Fruit fly (Drosophila melanogaster) whole organism, wandering third instar larva: ENCODE measurements around the gene QC.

Source experiments
- CG32264 ChIP-seq: fragments of 200-800 bp; sonication (Bioruptor generic); optimal IDR thresholded peaks from 2 replicates; lab custom pipeline; 2016; ENCODE audit warnings: missing biosample characterization, missing genetic modification characterization
- CG9705 ChIP-seq: fragments of 200-800 bp; sonication (Bioruptor generic); optimal IDR thresholded peaks from 2 replicates; lab custom pipeline; 2018; ENCODE audit warnings: missing biosample characterization, mild to moderate bottlenecking, missing genetic modification characterization
- CrebA ChIP-seq: fragments of 200-800 bp; sonication (Bioruptor generic); optimal IDR thresholded peaks from 2 replicates; lab custom pipeline; 2016; ENCODE audit warnings: missing biosample characterization, mild to moderate bottlenecking, missing genetic modification characterization, borderline replicate concordance
- Dfd ChIP-seq: fragments of >200 bp; optimal IDR thresholded peaks from 2 replicates; lab custom pipeline; 2017; ENCODE audit warnings: missing biosample characterization, missing genetic modification characterization
- Dif ChIP-seq: fragments of 200-275, 200-300 bp; sonication (Bioruptor generic); optimal IDR thresholded peaks from 2 replicates; lab custom pipeline; 2018; ENCODE audit warnings: missing biosample characterization, missing genetic modification characterization; ENCODE audit not compliant: partially characterized antibody
- GATAd ChIP-seq: sonication (Bioruptor generic); optimal IDR thresholded peaks from 2 replicates; lab custom pipeline; 2016; ENCODE audit warnings: missing biosample characterization, missing genetic modification characterization
- Hr78 ChIP-seq: fragments of >200 bp; optimal IDR thresholded peaks from 2 replicates; lab custom pipeline; 2017; ENCODE audit warnings: missing biosample characterization, missing genetic modification characterization
- Hr83 ChIP-seq: fragments of 200-300 bp; sonication (Bioruptor generic); optimal IDR thresholded peaks from 2 replicates; lab custom pipeline; 2016; ENCODE audit warnings: missing biosample characterization, mild to moderate bottlenecking, missing genetic modification characterization, moderate library complexity; ENCODE audit not compliant: poor library complexity, severe bottlenecking
- Jra ChIP-seq: sonication (Bioruptor generic); optimal IDR thresholded peaks from 2 replicates; lab custom pipeline; 2016; ENCODE audit warnings: missing biosample characterization, missing genetic modification characterization
- Mio ChIP-seq: sonication (Bioruptor generic); optimal IDR thresholded peaks from 2 replicates; lab custom pipeline; 2016; ENCODE audit warnings: missing biosample characterization, missing genetic modification characterization
- N ChIP-seq: fragments of >200 bp; optimal IDR thresholded peaks from 2 replicates; lab custom pipeline; 2018; ENCODE audit warnings: missing biosample characterization, missing external identifiers, missing genetic modification characterization
- Rel ChIP-seq, 2 experiments: fragments of 200-800 bp; sonication (Bioruptor generic) in 1 of 2; optimal IDR thresholded peaks; 2 replicates in 1 of 2; 3 replicates in 1 of 2; lab custom pipeline; 2016 to 2019; ENCODE audit warnings: mild to moderate bottlenecking in 2 of 2, missing biosample characterization in 2 of 2, missing genetic modification characterization in 2 of 2, moderate library complexity in 1 of 2
- Sp1 ChIP-seq: fragments of 200-800 bp; sonication (Bioruptor generic); optimal IDR thresholded peaks from 3 replicates; lab custom pipeline; 2019; ENCODE audit warnings: missing biosample characterization, mild to moderate bottlenecking, missing genetic modification characterization, moderate library complexity
- Vsx2 ChIP-seq: fragments of 200-300, 225-300 bp; sonication (Bioruptor generic); optimal IDR thresholded peaks from 2 replicates; lab custom pipeline; 2018; ENCODE audit warnings: missing biosample characterization, missing genetic modification characterization; ENCODE audit not compliant: partially characterized antibody
- br ChIP-seq: fragments of 200-800 bp; sonication (Bioruptor generic); optimal IDR thresholded peaks from 2 replicates; lab custom pipeline; 2016; ENCODE audit warnings: missing biosample characterization, missing genetic modification characterization
- brk ChIP-seq: fragments of 200-800 bp; sonication (Bioruptor generic); optimal IDR thresholded peaks from 2 replicates; lab custom pipeline; 2016; ENCODE audit warnings: missing biosample characterization, mild to moderate bottlenecking, missing genetic modification characterization
- dl ChIP-seq, 2 experiments: fragments of 175-275, 200-275 bp in 1 of 2; fragments of 200-275 bp in 1 of 2; sonication (Bioruptor generic); optimal IDR thresholded peaks; lab custom pipeline; 2018; ENCODE audit warnings: mild to moderate bottlenecking in 2 of 2, missing biosample characterization in 2 of 2, missing genetic modification characterization in 2 of 2, moderate library complexity in 2 of 2; ENCODE audit not compliant: partially characterized antibody in 2 of 2, insufficient read depth in 1 of 2
- dmrt93B ChIP-seq: fragments of 200-800 bp; sonication (Bioruptor generic); optimal IDR thresholded peaks from 2 replicates; lab custom pipeline; 2018; ENCODE audit warnings: missing biosample characterization, mild to moderate bottlenecking, missing genetic modification characterization
- dsf ChIP-seq: sonication (Bioruptor generic); optimal IDR thresholded peaks from 2 replicates; lab custom pipeline; 2016; ENCODE audit warnings: missing biosample characterization, missing genetic modification characterization, borderline replicate concordance
- ey ChIP-seq: fragments of 200-800 bp; sonication (Bioruptor generic); optimal IDR thresholded peaks from 2 replicates; lab custom pipeline; 2016; ENCODE audit warnings: missing biosample characterization, missing genetic modification characterization
- foxo ChIP-seq, 2 experiments: fragments of 200-800 bp; sonication (Bioruptor generic); optimal IDR thresholded peaks; 2 replicates in 1 of 2; 3 replicates in 1 of 2; lab custom pipeline; 2016 to 2017; ENCODE audit warnings: missing biosample characterization in 2 of 2, missing genetic modification characterization in 2 of 2
- fru ChIP-seq: fragments of 200-800 bp; sonication (Bioruptor generic); optimal IDR thresholded peaks from 3 replicates; lab custom pipeline; 2016; ENCODE audit warnings: missing biosample characterization, mild to moderate bottlenecking, missing genetic modification characterization
- jim ChIP-seq: fragments of 175-275, 200-325 bp; sonication (Bioruptor generic); optimal IDR thresholded peaks from 2 replicates; lab custom pipeline; 2016; ENCODE audit warnings: missing biosample characterization, mild to moderate bottlenecking, missing genetic modification characterization
- lola ChIP-seq: fragments of >200 bp; optimal IDR thresholded peaks from 2 replicates; lab custom pipeline; 2017; ENCODE audit warnings: missing biosample characterization, missing genetic modification characterization
- pan ChIP-seq: fragments of >200 bp; optimal IDR thresholded peaks from 2 replicates; lab custom pipeline; 2017
- psq ChIP-seq: fragments of 200-800 bp; sonication (Bioruptor generic); optimal IDR thresholded peaks from 3 replicates; lab custom pipeline; 2017; ENCODE audit warnings: missing biosample characterization, mild to moderate bottlenecking, missing genetic modification characterization, moderate library complexity
- rgr ChIP-seq: fragments of 200-800 bp; sonication (Bioruptor generic); optimal IDR thresholded peaks from 3 replicates; lab custom pipeline; 2016; ENCODE audit warnings: missing biosample characterization, mild to moderate bottlenecking, missing genetic modification characterization
- sage ChIP-seq: fragments of 200-800 bp; sonication (Bioruptor generic); optimal IDR thresholded peaks from 2 replicates; lab custom pipeline; 2016; ENCODE audit warnings: missing biosample characterization, mild to moderate bottlenecking, missing genetic modification characterization
- sv ChIP-seq: fragments of 200-800 bp; sonication (Bioruptor generic); optimal IDR thresholded peaks from 3 replicates; lab custom pipeline; 2016; ENCODE audit warnings: missing biosample characterization, missing genetic modification characterization
- usp ChIP-seq: fragments of >200 bp; optimal IDR thresholded peaks from 2 replicates; lab custom pipeline; 2017; ENCODE audit warnings: missing biosample characterization, missing genetic modification characterization
- woc ChIP-seq: sonication (Bioruptor generic); optimal IDR thresholded peaks from 2 replicates; lab custom pipeline; 2016; ENCODE audit warnings: missing biosample characterization, mild to moderate bottlenecking, missing genetic modification characterization

The QC gene

DNA sequence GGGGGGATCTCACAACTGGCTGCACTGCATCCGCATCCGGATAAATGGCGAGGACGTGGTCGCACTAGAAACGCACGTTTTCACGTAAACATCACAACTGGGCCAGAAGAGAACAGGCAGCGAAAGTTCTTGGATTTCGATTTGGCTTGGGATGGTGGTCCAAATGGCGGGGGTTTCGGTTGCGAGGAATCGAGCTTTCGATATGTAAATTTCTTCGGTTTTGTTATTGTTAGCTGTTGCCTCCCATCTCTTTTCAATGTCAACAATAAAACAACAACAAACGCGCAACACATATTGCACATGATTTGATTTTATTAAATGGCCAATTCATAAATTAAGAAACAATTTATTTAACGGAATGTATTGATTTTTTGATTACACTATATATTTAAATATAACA, 19.0 kb upstream of the QC start, which contains the start of gene PXo:
TSS of gene PXo (minus strand) at position 101 of the 400 bp plus-strand sequence.
- TF ChIP-seq CG9705 (GFP tag; lab: Kevin White, UChicago) (no peak), usp (GFP tag; lab: Kevin White, UChicago) (no peak), br (GFP tag; lab: Kevin White, UChicago) (no peak), Mio (GFP tag; lab: Kevin White, UChicago) (no peak), Jra (GFP tag; lab: Kevin White, UChicago) (no peak)

- TF ChIP-seq CG9705 (GFP tag; lab: Kevin White, UChicago) (no peak), psq (peak; percentile 56)
Measured at dm6 chr3L:5920778-5921177, 18.5 kb upstream of the QC start.

- no peak for TF ChIP-seq dsf
- no peak for TF ChIP-seq br (GFP tag; lab: Kevin White, UChicago)
- TF ChIP-seq Hr78 (GFP tag; lab: Kevin White, UChicago) = no peak
- TF ChIP-seq Mio (GFP tag; lab: Kevin White, UChicago) = no peak
- no peak for TF ChIP-seq lola (GFP tag; lab: Kevin White, UChicago)
- no peak for TF ChIP-seq Rel (GFP tag; optimal IDR thresholded peaks at IDR 0.05; lab: Kevin White, UChicago)
- TF ChIP-seq Rel (tag; optimal IDR thresholded peaks at IDR 0.05; lab: Kevin White, UChicago) = no peak
- no peak for TF ChIP-seq CG32264 (GFP tag; lab: Kevin White, UChicago)
Measured at dm6 chr3L:5907077-5907476, 4.8 kb upstream of the QC start, which contains the start of gene CG13288. Gene CG13288 (plus strand): TSS chr3L:5907381.

dm6 chr3L:5906599-5906998, 4.3 kb upstream of the QC start, which contains the start of gene CG10486:
Gene CG10486 (minus strand): TSS chr3L:5906699.
- TF ChIP-seq lola (GFP tag; lab: Kevin White, UChicago) = no peak
- no peak for TF ChIP-seq woc (GFP tag; lab: Kevin White, UChicago)
- TF ChIP-seq dl (GFP tag; optimal IDR thresholded peaks at IDR 0.05; lab: Kevin White, UChicago; ENCODE audit: insufficient read depth in 1 of 2, partially characterized antibody in 2 of 2) = no peak
- TF ChIP-seq Sp1 (GFP tag; lab: Kevin White, UChicago) = no peak
- TF ChIP-seq jim (GFP tag; lab: Kevin White, UChicago) = no peak
- no peak for TF ChIP-seq CrebA (GFP tag; lab: Kevin White, UChicago)
- no peak for TF ChIP-seq N (GFP tag; lab: Kevin White, UChicago)
- no peak for TF ChIP-seq sage (GFP tag; lab: Kevin White, UChicago)
- no peak for TF ChIP-seq GATAd (GFP tag; lab: Kevin White, UChicago)
- TF ChIP-seq rgr (GFP tag; lab: Kevin White, UChicago) = no peak
- no peak for TF ChIP-seq Dfd (GFP tag; lab: Kevin White, UChicago)
- TF ChIP-seq Hr83 = no peak
- TF ChIP-seq foxo (GFP tag; optimal IDR thresholded peaks at IDR 0.05; lab: Kevin White, UChicago) = no peak
- no peak for TF ChIP-seq sv (GFP tag; lab: Kevin White, UChicago)
- TF ChIP-seq Dif (GFP tag; lab: Kevin White, UChicago) = no peak
- TF ChIP-seq Vsx2 (GFP tag; lab: Kevin White, UChicago) = no peak
- no peak for TF ChIP-seq fru
- TF ChIP-seq ey (GFP tag; lab: Kevin White, UChicago) = no peak
- TF ChIP-seq CG32264 (GFP tag; lab: Kevin White, UChicago) = no peak
- TF ChIP-seq, all 38 proteins: peak for 0

- TF ChIP-seq jim (GFP tag; lab: Kevin White, UChicago) = no peak
- TF ChIP-seq Dif (GFP tag; lab: Kevin White, UChicago) = no peak
- TF ChIP-seq lola (GFP tag; lab: Kevin White, UChicago) = no peak
- no peak for TF ChIP-seq sage (GFP tag; lab: Kevin White, UChicago)
- TF ChIP-seq Sp1 (GFP tag; lab: Kevin White, UChicago) = no peak
- TF ChIP-seq dmrt93B = no peak
- TF ChIP-seq pan (lab: Kevin White, UChicago) = no peak
- TF ChIP-seq Hr78 (GFP tag; lab: Kevin White, UChicago) = no peak
- no peak for TF ChIP-seq dl (GFP tag; optimal IDR thresholded peaks at IDR 0.05; lab: Kevin White, UChicago; ENCODE audit: insufficient read depth in 1 of 2, partially characterized antibody in 2 of 2)
- TF ChIP-seq Rel (GFP tag; optimal IDR thresholded peaks at IDR 0.05; lab: Kevin White, UChicago) = no peak
- TF ChIP-seq Rel (tag; optimal IDR thresholded peaks at IDR 0.05; lab: Kevin White, UChicago) = no peak
- no peak for TF ChIP-seq usp (GFP tag; lab: Kevin White, UChicago)
- TF ChIP-seq Dfd (GFP tag; lab: Kevin White, UChicago) = no peak
- no peak for TF ChIP-seq foxo (GFP tag; optimal IDR thresholded peaks at IDR 0.05; lab: Kevin White, UChicago)
- TF ChIP-seq fru = no peak
- no peak for TF ChIP-seq GATAd (GFP tag; lab: Kevin White, UChicago)
- no peak for TF ChIP-seq CG9705 (GFP tag; lab: Kevin White, UChicago)
- TF ChIP-seq brk (GFP tag; lab: Kevin White, UChicago) = no peak
- no peak for TF ChIP-seq woc (GFP tag; lab: Kevin White, UChicago)
Measured at dm6 chr3L:5903955-5904354, 1.7 kb upstream of the QC start, which contains the start of gene CG32413. Gene CG32413 (minus strand): TSS chr3L:5904055.
